Worm (Caenorhabditis elegans): Measurements from ENCODE around the gene pah-1.

The pah-1 gene

ce11 chrII:8769375-8769774, 2.6 kb upstream of the pah-1 start:
- no peak for TF ChIP-seq gmeb-2 (tag; optimal IDR thresholded peaks at IDR 0.05)
- TF ChIP-seq pha-2 (tag; optimal IDR thresholded peaks at IDR 0.05): no peak
- no peak for TF ChIP-seq syd-9 (tag; optimal IDR thresholded peaks at IDR 0.05)
- TF ChIP-seq lim-6 (tag; optimal IDR thresholded peaks at IDR 0.05): no peak
- TF ChIP-seq unc-55 (GFP tag; optimal IDR thresholded peaks at IDR 0.05): peak; percentile 1
- TF ChIP-seq ref-2 (tag; optimal IDR thresholded peaks at IDR 0.05): peak; percentile 18
- TF ChIP-seq pros-1 (tag; optimal IDR thresholded peaks at IDR 0.05): no peak
- peak; percentile 53 for TF ChIP-seq nfya-1 (tag; optimal IDR thresholded peaks at IDR 0.05)
- no peak for TF ChIP-seq hlh-6 (tag; optimal IDR thresholded peaks at IDR 0.05)
- peak; percentile 21 for TF ChIP-seq unc-42 (tag; optimal IDR thresholded peaks at IDR 0.05)
- TF ChIP-seq C08G9.2 (tag; optimal IDR thresholded peaks at IDR 0.05): no peak
- peak; percentile 19 for TF ChIP-seq ceh-31 (tag; optimal IDR thresholded peaks at IDR 0.05)

ce11 chrII:8766475-8766874, 322 bp downstream of the pah-1 start, which contains the start of the genes nsph-1.1 and K08F8.15:
Gene nsph-1.1 (plus strand): TSS chrII:8766775.
Gene K08F8.15 (plus strand): TSS chrII:8766809.
- TF ChIP-seq madf-2 (tag; optimal IDR thresholded peaks at IDR 0.05): no peak
- TF ChIP-seq hlh-6 (tag; optimal IDR thresholded peaks at IDR 0.05): no peak
- no peak for TF ChIP-seq unc-3 (GFP tag; conservative IDR thresholded peaks at IDR 0.05)
- no peak for TF ChIP-seq unc-3 (tag; optimal IDR thresholded peaks at IDR 0.05)
- no peak for TF ChIP-seq ceh-31 (tag; optimal IDR thresholded peaks at IDR 0.05)
- TF ChIP-seq ceh-48 (tag; optimal IDR thresholded peaks at IDR 0.05): no peak
- TF ChIP-seq mec-3 (tag; optimal IDR thresholded peaks at IDR 0.05; ENCODE audit: borderline replicate concordance): no peak
- no peak for TF ChIP-seq ceh-9 (tag; optimal IDR thresholded peaks at IDR 0.05)
- no peak for TF ChIP-seq elt-2 (tag; optimal IDR thresholded peaks at IDR 0.05)
- TF ChIP-seq dmd-4 (tag; optimal IDR thresholded peaks at IDR 0.05; ENCODE audit: borderline replicate concordance): no peak
- TF ChIP-seq ceh-18 (tag; optimal IDR thresholded peaks at IDR 0.05): no peak
- no peak for TF ChIP-seq ceh-45 (GFP tag; IDR thresholded peaks at IDR 0.05)

ce11 chrII:8765131-8765530, 1.7 kb downstream of the pah-1 start:
- TF ChIP-seq nhr-232 (tag; optimal IDR thresholded peaks at IDR 0.05) (no peak), unc-55 (GFP tag; optimal IDR thresholded peaks at IDR 0.05) (no peak), hlh-15 (tag; optimal IDR thresholded peaks at IDR 0.05) (no peak), hlh-6 (tag; optimal IDR thresholded peaks at IDR 0.05) (no peak), syd-9 (tag; optimal IDR thresholded peaks at IDR 0.05) (no peak)

ce11 chrII:8764332-8764731, 2.5 kb downstream of the pah-1 start:
- TF ChIP-seq rnt-1 (tag; optimal IDR thresholded peaks at IDR 0.05) (no peak), tbx-7 (tag; optimal IDR thresholded peaks at IDR 0.05) (no peak), K02D7.2 (tag; optimal IDR thresholded peaks at IDR 0.05) (no peak), madf-2 (tag; optimal IDR thresholded peaks at IDR 0.05) (no peak), eyg-1 (tag; optimal IDR thresholded peaks at IDR 0.05) (no peak), hlh-30 (tag; optimal IDR thresholded peaks at IDR 0.05; ENCODE audit: insufficient read depth) (no peak), gmeb-2 (tag; optimal IDR thresholded peaks at IDR 0.05) (no peak), ceh-31 (tag; optimal IDR thresholded peaks at IDR 0.05) (no peak)

ce11 chrII:8763367-8763766, 3.4 kb downstream of the pah-1 start:
- TF ChIP-seq ceh-45 (GFP tag; IDR thresholded peaks at IDR 0.05) (no peak), hlh-13 (GFP tag; optimal IDR thresholded peaks at IDR 0.05) (no peak), hlh-15 (tag; optimal IDR thresholded peaks at IDR 0.05) (no peak), ceh-2 (tag; optimal IDR thresholded peaks at IDR 0.05) (no peak)

- TF ChIP-seq T23F11.4 (GFP tag; optimal IDR thresholded peaks at IDR 0.05): no peak
- no peak for TF ChIP-seq lim-6 (tag; optimal IDR thresholded peaks at IDR 0.05)
- no peak for TF ChIP-seq pros-1 (tag; optimal IDR thresholded peaks at IDR 0.05)
These were observed 5.1 kb downstream of the pah-1 start for ce11 chrII:8761739-8762138.
